Fruit fly (Drosophila melanogaster): ENCODE data around the gene GILT2.

GILT2 gene

DNA sequence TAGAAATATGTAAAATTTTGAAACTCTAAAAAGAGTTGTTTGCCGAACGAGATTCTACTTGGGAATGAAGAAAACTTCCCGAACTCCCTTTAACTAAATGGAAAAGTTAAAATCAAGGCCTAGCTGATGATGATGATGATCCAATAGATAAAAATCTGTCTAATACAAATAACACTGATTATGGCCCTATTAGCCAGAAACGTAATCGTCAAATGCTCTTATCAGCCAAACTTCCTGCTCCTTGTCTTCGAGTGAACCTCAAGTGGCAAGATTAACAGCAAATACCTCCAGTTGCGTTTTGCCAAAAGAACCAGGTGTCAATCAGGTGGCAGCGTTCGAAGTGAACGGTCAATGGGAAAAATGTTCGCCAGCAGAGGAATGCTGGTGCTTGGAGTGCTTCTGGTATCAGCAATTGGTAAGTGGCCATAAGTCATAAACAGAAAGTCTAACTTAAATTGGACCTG is 21.6 kb downstream of the GILT2 start, which contains the start of the genes CG31468 and Gba1a:
Gene CG31468, minus strand, starts transcription at position 51 of the 464 bp plus-strand sequence.
Gene Gba1a, plus strand, starts transcription at position 318 of the 464 bp plus-strand sequence.
- TF ChIP-seq psq (GFP tag; optimal IDR thresholded peaks at IDR 0.05) (no peak), N (GFP tag; optimal IDR thresholded peaks at IDR 0.05) (no peak), h (GFP tag; optimal IDR thresholded peaks at IDR 0.05) (peak; percentile 16), Dif (GFP tag; optimal IDR thresholded peaks at IDR 0.05; ENCODE audit: partially characterized antibody) (no peak), Abd-B (GFP tag; optimal IDR thresholded peaks at IDR 0.05) (no peak), pan (optimal IDR thresholded peaks at IDR 0.05) (no peak), foxo (GFP tag; optimal IDR thresholded peaks at IDR 0.05) (no peak), Vsx2 (GFP tag; optimal IDR thresholded peaks at IDR 0.05; ENCODE audit: partially characterized antibody) (peak; percentile 26)

dm6 chr3R:23702461-23702860 is 23.8 kb downstream of the GILT2 start, which contains the start of gene Qsox4:
TSS of gene Qsox4 (plus strand) at chr3R:23702761.
- TF ChIP-seq Hnf4 (GFP tag; optimal IDR thresholded peaks at IDR 0.05) (no peak), CrebA (GFP tag; optimal IDR thresholded peaks at IDR 0.05; ENCODE audit: borderline replicate concordance) (no peak), N (GFP tag; optimal IDR thresholded peaks at IDR 0.05) (no peak), jim (GFP tag; optimal IDR thresholded peaks at IDR 0.05) (no peak), dsf (GFP tag; optimal IDR thresholded peaks at IDR 0.05; ENCODE audit: borderline replicate concordance) (no peak), Rel (GFP tag; optimal IDR thresholded peaks at IDR 0.05) (no peak), Rel (tag; optimal IDR thresholded peaks at IDR 0.05) (no peak), Hr78 (GFP tag; optimal IDR thresholded peaks at IDR 0.05) (no peak), Hr83 (GFP tag; optimal IDR thresholded peaks at IDR 0.05; ENCODE audit: poor library complexity, severe bottlenecking) (no peak), dl (GFP tag; optimal IDR thresholded peaks at IDR 0.05; ENCODE audit: insufficient read depth in 1 of 2, partially characterized antibody in 2 of 2) (no peak), sage (GFP tag; optimal IDR thresholded peaks at IDR 0.05) (no peak), tai (GFP tag; optimal IDR thresholded peaks at IDR 0.05) (no peak), woc (GFP tag; optimal IDR thresholded peaks at IDR 0.05) (no peak), Myc (optimal IDR thresholded peaks at IDR 0.05) (no peak), Sp1 (GFP tag; optimal IDR thresholded peaks at IDR 0.05) (no peak), OdsH (GFP tag; optimal IDR thresholded peaks at IDR 0.05) (no peak)

DNA sequence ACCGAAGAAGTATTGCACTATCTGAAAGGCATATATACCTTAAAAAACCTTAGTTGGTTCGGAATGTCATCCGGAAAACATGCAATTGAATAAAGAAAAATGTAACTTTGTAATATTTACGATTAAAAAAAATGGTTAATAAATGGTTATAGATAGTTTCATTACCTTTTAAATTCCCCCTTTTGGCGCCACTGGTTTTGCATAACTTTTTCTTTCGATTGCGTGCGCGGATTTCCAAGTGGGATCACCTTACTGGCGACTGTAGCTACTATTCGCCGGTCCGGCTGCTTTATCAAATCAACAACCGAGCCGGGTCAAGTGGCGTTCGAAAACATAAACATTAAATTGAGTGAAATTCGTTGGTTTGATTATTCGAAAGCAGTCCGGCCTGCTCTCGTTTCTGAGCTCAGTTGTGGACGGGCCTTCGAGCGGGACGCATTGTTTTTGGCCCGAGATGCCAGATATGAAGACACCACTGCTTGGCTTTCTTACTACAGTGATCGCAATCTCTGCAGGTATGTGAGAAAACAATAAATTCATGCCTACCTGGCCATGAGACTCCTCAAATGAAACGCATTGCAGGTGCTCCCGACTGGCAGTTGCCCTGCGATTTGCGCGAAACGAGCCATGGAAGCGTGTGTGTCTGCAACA is 25.8 kb downstream of the GILT2 start, which contains the start of gene Gba1b:
Gene Gba1b, plus strand, starts transcription at position 422 of the 651 bp plus-strand sequence.
- TF ChIP-seq Jra (GFP tag; optimal IDR thresholded peaks at IDR 0.05) (no peak), Rel (GFP tag; optimal IDR thresholded peaks at IDR 0.05) (no peak), Rel (tag; optimal IDR thresholded peaks at IDR 0.05) (no peak), foxo (GFP tag; optimal IDR thresholded peaks at IDR 0.05) (peak in 1 of 2 experiments; percentile 11), HLH106 (tag; optimal IDR thresholded peaks at IDR 0.05) (no peak), h (GFP tag; optimal IDR thresholded peaks at IDR 0.05) (peak; percentile 6), dsf (GFP tag; optimal IDR thresholded peaks at IDR 0.05; ENCODE audit: borderline replicate concordance) (no peak), rgr (GFP tag; optimal IDR thresholded peaks at IDR 0.05) (peak; percentile 5), GATAd (GFP tag; optimal IDR thresholded peaks at IDR 0.05) (no peak), lola (GFP tag; optimal IDR thresholded peaks at IDR 0.05) (no peak), ey (GFP tag; optimal IDR thresholded peaks at IDR 0.05) (peak; percentile 21)

dm6 chr3R:23709508-23710208 is 31.0 kb downstream of the GILT2 start, which contains the start of gene CG10301:
TSS of gene CG10301 (plus strand) at chr3R:23710158.
- peak; percentile 35 for TF ChIP-seq sv (GFP tag; optimal IDR thresholded peaks at IDR 0.05)
- TF ChIP-seq Abd-B (GFP tag; optimal IDR thresholded peaks at IDR 0.05): no peak

dm6 chr3R:23711195-23711594 is 32.5 kb downstream of the GILT2 start, which contains the start of gene CG10300:
TSS of gene CG10300 (plus strand) at chr3R:23711527.
- TF ChIP-seq usp (GFP tag; optimal IDR thresholded peaks at IDR 0.05) (no peak), Hr83 (GFP tag; optimal IDR thresholded peaks at IDR 0.05; ENCODE audit: poor library complexity, severe bottlenecking) (no peak), Dfd (GFP tag; optimal IDR thresholded peaks at IDR 0.05) (no peak), lola (GFP tag; optimal IDR thresholded peaks at IDR 0.05) (no peak), Sp1 (GFP tag; optimal IDR thresholded peaks at IDR 0.05) (no peak), jim (GFP tag; optimal IDR thresholded peaks at IDR 0.05) (no peak), Mio (GFP tag; optimal IDR thresholded peaks at IDR 0.05) (no peak), Hr78 (GFP tag; optimal IDR thresholded peaks at IDR 0.05) (no peak), foxo (GFP tag; optimal IDR thresholded peaks at IDR 0.05) (no peak), dsf (GFP tag; optimal IDR thresholded peaks at IDR 0.05; ENCODE audit: borderline replicate concordance) (no peak), Hnf4 (GFP tag; optimal IDR thresholded peaks at IDR 0.05) (no peak)

Measured in whole organism, wandering third instar larva.